Worm (Caenorhabditis elegans) whole organism, young adult: ENCODE measurements around the gene C05E11.3.
A peak's percentile ranks its signal among the peaks of the same experiment; 100 is the strongest.

Experiments
- B0336.3 ChIP-seq: fragments of 200-800 bp; sonication (Bioruptor generic); IDR thresholded peaks from 2 replicates; pipeline ENCODE4 v1.3.6; 2022; ENCODE audit warnings: missing genetic modification characterization, missing compliant biosample characterization
- F39B2.1 ChIP-seq: fragments of 200-800 bp; sonication (Bioruptor generic); IDR thresholded peaks from 2 replicates; pipeline ENCODE4 v1.3.6; 2022; ENCODE audit warnings: missing genetic modification reagents, missing genetic modification characterization, missing compliant biosample characterization
- F49E8.2 ChIP-seq: sonication (generic microtip); optimal IDR thresholded peaks from 3 replicates; lab custom pipeline; 2017; ENCODE audit warnings: missing genetic modification characterization, mild to moderate bottlenecking, missing compliant biosample characterization, antibody characterized with exemption, moderate library complexity; ENCODE audit not compliant: insufficient read depth
- K11D2.4 ChIP-seq: fragments of 200-800 bp; sonication (Bioruptor generic); IDR thresholded peaks from 2 replicates; pipeline ENCODE4 v1.3.6; 2022; ENCODE audit warnings: missing genetic modification reagents, missing genetic modification characterization, missing compliant biosample characterization
- attf-5 ChIP-seq: fragments of 200-800 bp; sonication (Bioruptor generic); optimal IDR thresholded peaks from 2 replicates; lab custom pipeline; 2018; ENCODE audit warnings: mild to moderate bottlenecking, missing genetic modification characterization, missing compliant biosample characterization
- ccch-3 ChIP-seq: fragments of 200-800 bp; sonication (Bioruptor generic); optimal IDR thresholded peaks from 2 replicates; lab custom pipeline; 2018; ENCODE audit warnings: mild to moderate bottlenecking, missing genetic modification characterization, missing compliant biosample characterization
- cebp-1 ChIP-seq, 2 experiments: fragments of 200-800 bp in 1 of 2; sonication (Bioruptor generic) in 1 of 2; sonication (generic microtip) in 1 of 2; IDR thresholded peaks in 1 of 2; optimal IDR thresholded peaks in 1 of 2; 2 replicates each; pipeline versions ENCODE4 v1.3.6 to Lab custom; 2017 to 2022; ENCODE audit warnings: missing compliant biosample characterization in 2 of 2, missing genetic modification characterization in 2 of 2, mild to moderate bottlenecking in 1 of 2, missing genetic modification reagents in 1 of 2, moderate library complexity in 1 of 2
- ceh-58 ChIP-seq: fragments of 200-800 bp; sonication (Bioruptor generic); IDR thresholded peaks from 2 replicates; pipeline ENCODE4 v1.3.6; 2022; ENCODE audit warnings: missing genetic modification characterization, missing compliant biosample characterization
- dox-1 ChIP-seq: fragments of 200-800 bp; sonication (Bioruptor generic); IDR thresholded peaks from 2 replicates; pipeline ENCODE4 v1.3.6; 2022; ENCODE audit warnings: missing genetic modification reagents, missing genetic modification characterization, missing compliant biosample characterization
- egl-18 ChIP-seq: fragments of 200-800 bp; sonication (Bioruptor generic); IDR thresholded peaks from 2 replicates; pipeline ENCODE4 v1.3.6; 2022; ENCODE audit warnings: missing genetic modification reagents, missing genetic modification characterization, missing compliant biosample characterization
- egl-44 ChIP-seq: fragments of 200-800 bp; sonication (Bioruptor generic); IDR thresholded peaks from 2 replicates; pipeline ENCODE4 v1.3.6; 2022; ENCODE audit warnings: missing genetic modification reagents, missing genetic modification characterization, missing compliant biosample characterization
- ets-4 ChIP-seq: fragments of 200-800 bp; sonication (Bioruptor generic); optimal IDR thresholded peaks from 2 replicates; lab custom pipeline; 2018; ENCODE audit warnings: mild to moderate bottlenecking, missing genetic modification characterization, missing compliant biosample characterization
- him-1 ChIP-seq: sonication (generic microtip); optimal IDR thresholded peaks from 2 replicates; lab custom pipeline; 2016; ENCODE audit warnings: missing genotype, missing genetic modification reagents, missing genetic modification characterization, missing compliant biosample characterization
- hmg-1.2 ChIP-seq: fragments of 200-800 bp; sonication (Bioruptor generic); IDR thresholded peaks from 2 replicates; pipeline ENCODE4 v1.3.6; 2022; ENCODE audit warnings: missing genetic modification reagents, missing genetic modification characterization, missing compliant biosample characterization
- hmg-20 ChIP-seq: fragments of 200-800 bp; sonication (Bioruptor generic); IDR thresholded peaks from 2 replicates; pipeline ENCODE4 v1.3.6; 2022; ENCODE audit warnings: missing genetic modification reagents, missing genetic modification characterization, missing compliant biosample characterization
- hrde-1 ChIP-seq: sonication (generic microtip); optimal IDR thresholded peaks from 2 replicates; lab custom pipeline; 2016; ENCODE audit warnings: missing genetic modification characterization, mild to moderate bottlenecking, missing compliant biosample characterization, moderate library complexity, missing genotype, missing genetic modification reagents, borderline replicate concordance
- lag-1 ChIP-seq: fragments of 200-800 bp; sonication (Bioruptor generic); IDR thresholded peaks from 2 replicates; pipeline ENCODE4 v1.3.6; 2022; ENCODE audit warnings: missing genetic modification reagents, missing genetic modification characterization, missing compliant biosample characterization
- let-607 ChIP-seq, 2 experiments: fragments of 200-800 bp in 1 of 2; sonication (Bioruptor generic) in 1 of 2; sonication (generic microtip) in 1 of 2; optimal IDR thresholded peaks; 2 replicates each; lab custom pipeline; 2016 to 2018; ENCODE audit warnings: mild to moderate bottlenecking in 2 of 2, missing compliant biosample characterization in 2 of 2, missing genetic modification characterization in 2 of 2, moderate library complexity in 2 of 2, missing genotype in 1 of 2
- lin-26 ChIP-seq: fragments of 200-800 bp; sonication (Bioruptor generic); IDR thresholded peaks from 2 replicates; pipeline ENCODE4 v1.3.6; 2022; ENCODE audit warnings: missing genetic modification reagents, missing genetic modification characterization, missing compliant biosample characterization
- lin-40 ChIP-seq: sonication (generic microtip); optimal IDR thresholded peaks from 2 replicates; lab custom pipeline; 2016; ENCODE audit warnings: missing genetic modification characterization, mild to moderate bottlenecking, missing compliant biosample characterization, missing genotype, missing genetic modification reagents
- madf-10 ChIP-seq: sonication (generic microtip); optimal IDR thresholded peaks from 2 replicates; lab custom pipeline; 2016; ENCODE audit warnings: mild to moderate bottlenecking, missing genetic modification characterization, missing compliant biosample characterization
- nfya-1 ChIP-seq: sonication (generic microtip); optimal IDR thresholded peaks from 2 replicates; lab custom pipeline; 2017; ENCODE audit warnings: antibody characterized with exemption, missing compliant biosample characterization, missing genetic modification characterization, borderline replicate concordance; ENCODE audit not compliant: insufficient read depth
- nfyb-1 ChIP-seq: fragments of 200-800 bp; sonication (Bioruptor generic); IDR thresholded peaks from 2 replicates; pipeline ENCODE4 v1.3.6; 2022; ENCODE audit warnings: missing genetic modification reagents, missing genetic modification characterization, missing compliant biosample characterization
- nhr-80 ChIP-seq: sonication (generic microtip); optimal IDR thresholded peaks from 2 replicates; lab custom pipeline; 2016; ENCODE audit warnings: missing genetic modification characterization, missing compliant biosample characterization
- nhr-90 ChIP-seq: sonication (generic microtip); optimal IDR thresholded peaks from 2 replicates; lab custom pipeline; 2016; ENCODE audit warnings: missing genotype, mild to moderate bottlenecking, missing genetic modification characterization, missing compliant biosample characterization
- pha-4 ChIP-seq: fragments of 150-350 bp; sonication (generic microtip); optimal IDR thresholded peaks from 2 replicates; lab custom pipeline; 2014; ENCODE audit warnings: missing biosample characterization, missing genetic modification reagents, missing genetic modification characterization
- somi-1 ChIP-seq: fragments of 200-800 bp; sonication (Bioruptor generic); optimal IDR thresholded peaks from 2 replicates; lab custom pipeline; 2018; ENCODE audit warnings: mild to moderate bottlenecking, missing genetic modification characterization, missing compliant biosample characterization
- sptf-2 ChIP-seq: fragments of 200-800 bp; sonication (Bioruptor generic); optimal IDR thresholded peaks from 2 replicates; lab custom pipeline; 2018; ENCODE audit warnings: mild to moderate bottlenecking, missing genetic modification characterization, missing compliant biosample characterization
- tbp1 ChIP-seq: fragments of 200-800 bp; sonication (Bioruptor generic); optimal IDR thresholded peaks from 2 replicates; lab custom pipeline; 2018; ENCODE audit warnings: mild to moderate bottlenecking, missing genetic modification characterization, missing compliant biosample characterization
- zfh-2 ChIP-seq: fragments of 200-800 bp; sonication (Bioruptor generic); conservative IDR thresholded peaks from 2 replicates; pipeline ENCODE4 v1.3.6; 2022; ENCODE audit warnings: missing genetic modification reagents, missing genetic modification characterization, missing compliant biosample characterization
- zim-3 ChIP-seq: sonication (generic microtip); optimal IDR thresholded peaks from 2 replicates; lab custom pipeline; 2017; ENCODE audit warnings: mild to moderate bottlenecking, missing genetic modification characterization, moderate library complexity, missing compliant biosample characterization
- ztf-25 ChIP-seq: fragments of 200-800 bp; sonication (Bioruptor generic); IDR thresholded peaks from 2 replicates; pipeline ENCODE4 v1.3.6; 2022; ENCODE audit warnings: missing genetic modification reagents, missing genetic modification characterization, missing compliant biosample characterization
- ztf-26 ChIP-seq: sonication (generic microtip); optimal IDR thresholded peaks from 2 replicates; lab custom pipeline; 2017; ENCODE audit warnings: missing genetic modification characterization, missing compliant biosample characterization
- ztf-28 ChIP-seq: fragments of 200-800 bp; sonication (Bioruptor generic); IDR thresholded peaks from 2 replicates; pipeline ENCODE4 v1.3.6; 2022; ENCODE audit warnings: missing genetic modification reagents, missing genetic modification characterization, missing compliant biosample characterization
- ztf-3 ChIP-seq: fragments of 200-800 bp; sonication (Bioruptor generic); optimal IDR thresholded peaks from 2 replicates; lab custom pipeline; 2018; ENCODE audit warnings: mild to moderate bottlenecking, missing genetic modification characterization, missing compliant biosample characterization

C05E11.3 gene

ce11 chrX:4577941-4578340 lies at the start of gene C05E11.3:
Gene C05E11.3 (plus strand): TSS chrX:4578241.
- no peak for TF ChIP-seq nhr-90 (tag; lab: Kevin White, UChicago)
- TF ChIP-seq ztf-28 (GFP tag; lab: Robert Waterston, UW) = no peak
- no peak for TF ChIP-seq nfya-1 (tag; lab: Kevin White, UChicago)
- TF ChIP-seq hmg-20 (GFP tag; lab: Robert Waterston, UW) = no peak
- no peak for TF ChIP-seq hmg-1.2 (GFP tag; lab: Robert Waterston, UW)
- TF ChIP-seq egl-44 (GFP tag; lab: Robert Waterston, UW) = no peak
- no peak for TF ChIP-seq lin-26 (GFP tag; lab: Robert Waterston, UW)
- no peak for TF ChIP-seq lag-1 (GFP tag; lab: Robert Waterston, UW)
- no peak for TF ChIP-seq madf-10 (tag; lab: Kevin White, UChicago)
- no peak for TF ChIP-seq ceh-58 (GFP tag; lab: Robert Waterston, UW)
- TF ChIP-seq egl-18 (GFP tag; lab: Robert Waterston, UW) = no peak
- TF ChIP-seq sptf-2 (GFP tag; lab: Kevin White, UChicago) = no peak
- TF ChIP-seq nfyb-1 = no peak
- TF ChIP-seq F49E8.2 = no peak
- TF ChIP-seq B0336.3 (GFP tag; lab: Robert Waterston, UW) = no peak
- TF ChIP-seq dox-1 (GFP tag; lab: Robert Waterston, UW) = no peak
- TF ChIP-seq F39B2.1 (GFP tag; lab: Robert Waterston, UW) = no peak
- no peak for TF ChIP-seq ccch-3 (GFP tag; lab: Kevin White, UChicago)
- no peak for TF ChIP-seq hrde-1
- TF ChIP-seq, all 124 proteins: peak for 0

- TF ChIP-seq hrde-1 = no peak
- TF ChIP-seq dox-1 (GFP tag; lab: Robert Waterston, UW) = peak; percentile 19; the same call in 1 of the 2 replicates
- TF ChIP-seq pha-4 (tag; lab: Kevin White, UChicago) = no peak
- TF ChIP-seq cebp-1 (GFP tag; IDR thresholded peaks at IDR 0.05; lab: Robert Waterston, UW) = no peak
- peak; percentile 31 for TF ChIP-seq cebp-1 (tag; optimal IDR thresholded peaks at IDR 0.05; lab: Kevin White, UChicago)
- no peak for TF ChIP-seq him-1
- TF ChIP-seq ztf-26 (tag; lab: Kevin White, UChicago) = peak; percentile 59
- 0 out of 2 replicates have a peak, but pooled peaks have one; percentile 24 for TF ChIP-seq K11D2.4 (GFP tag; lab: Robert Waterston, UW)
- TF ChIP-seq tbp1 (GFP tag; lab: Kevin White, UChicago) = peak; percentile 23
- peak; percentile 82 for TF ChIP-seq nhr-80 (tag; lab: Kevin White, UChicago)
- TF ChIP-seq ztf-25 (GFP tag; lab: Robert Waterston, UW) = no peak
- peak; percentile 49 for TF ChIP-seq somi-1 (GFP tag; lab: Kevin White, UChicago)
- TF ChIP-seq zfh-2 (GFP tag; lab: Robert Waterston, UW) = no peak
- TF ChIP-seq attf-5 (GFP tag; lab: Kevin White, UChicago) = no peak
- TF ChIP-seq ztf-3 (GFP tag; lab: Kevin White, UChicago) = no peak
- no peak for TF ChIP-seq zim-3 (tag; lab: Kevin White, UChicago)
- TF ChIP-seq let-607 (tag; optimal IDR thresholded peaks at IDR 0.05; lab: Kevin White, UChicago) = peak in 1 of 2 experiments; percentile 2
- TF ChIP-seq lin-40 (tag; lab: Kevin White, UChicago) = peak; percentile 72
- TF ChIP-seq, all 124 proteins: peak for 9
Measured at ce11 chrX:4528905-4529304, 49.1 kb upstream of the C05E11.3 start.

- no peak for TF ChIP-seq ets-4 (GFP tag; lab: Kevin White, UChicago)
- TF ChIP-seq lin-40 (tag; lab: Kevin White, UChicago) = peak; percentile 16
- TF ChIP-seq nhr-80 (tag; lab: Kevin White, UChicago) = peak; percentile 77
- TF ChIP-seq, all 124 proteins: peak for 2
Measured at ce11 chrX:4530426-4531044, 47.5 kb upstream of the C05E11.3 start.
